Worm (Caenorhabditis elegans): ENCODE measurements around the gene irld-38.

DNA sequence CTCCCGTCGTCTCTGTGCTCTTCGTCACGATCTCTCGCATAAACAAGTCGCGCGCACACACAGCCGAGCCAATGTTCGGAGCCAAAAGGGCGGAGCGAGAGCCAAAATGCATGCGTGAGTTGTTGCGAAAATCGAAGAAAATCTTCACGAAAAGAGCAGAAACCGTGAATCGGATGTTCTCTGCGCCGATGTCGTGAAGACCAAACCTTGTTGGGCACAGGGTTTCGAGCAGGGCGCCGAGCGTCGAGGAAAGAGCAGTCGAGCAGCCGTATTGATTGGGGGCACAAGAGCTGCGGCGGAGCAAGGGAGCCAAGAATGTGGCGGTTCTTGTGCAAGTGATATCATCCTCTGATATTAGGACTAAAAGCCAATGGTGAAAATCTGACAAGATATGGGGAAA lies 14.1 kb upstream of the irld-38 start:
- TF ChIP-seq ceh-9 (tag; optimal IDR thresholded peaks at IDR 0.05) (no peak), elt-2 (tag; optimal IDR thresholded peaks at IDR 0.05) (no peak), nfya-1 (tag; optimal IDR thresholded peaks at IDR 0.05; ENCODE audit: insufficient read depth) (no peak), pha-4 (tag; optimal IDR thresholded peaks at IDR 0.05) (no peak), nhr-11 (tag; optimal IDR thresholded peaks at IDR 0.05) (no peak)

Measured in whole organism, L3 larva.